Worm (Caenorhabditis elegans): ENCODE data around the gene D1044.7.

DNA sequence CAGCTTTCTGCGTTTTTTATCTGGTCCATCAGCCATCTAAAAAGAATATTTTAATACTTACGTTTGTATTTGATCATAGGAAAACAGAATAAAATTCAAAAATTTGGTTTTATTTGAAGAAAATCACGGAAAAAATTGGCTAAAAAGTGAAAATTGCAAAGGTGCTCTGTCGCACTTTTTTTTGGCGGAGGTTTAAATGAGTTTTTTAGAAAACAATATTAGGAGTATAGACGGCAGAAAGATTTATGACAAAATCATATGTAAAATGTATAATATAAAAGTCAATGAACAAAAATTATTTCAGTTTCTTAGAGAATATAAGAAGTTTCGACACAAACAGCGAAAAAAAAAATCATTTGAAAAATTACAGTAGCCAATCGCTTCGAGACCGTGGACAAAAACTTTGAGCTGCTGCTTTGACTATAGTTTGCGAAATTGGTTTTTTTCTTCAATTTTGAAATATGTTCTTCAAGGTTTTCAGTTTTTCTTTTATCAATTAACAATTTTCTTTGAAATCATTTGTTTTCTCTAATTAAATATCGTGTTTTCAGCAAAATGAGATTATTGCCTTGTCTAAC, 24.7 kb downstream of the D1044.7 start, which contains the start of the genes R02F2.7 and R02F2.4:
- TF ChIP-seq sptf-2 (GFP tag; optimal IDR thresholded peaks at IDR 0.05) (no peak), ama-1 (optimal IDR thresholded peaks at IDR 0.05) (no peak), ama-1 (GFP tag; optimal IDR thresholded peaks at IDR 0.05) (no peak)
